Fruit fly (Drosophila melanogaster) whole organism: ENCODE results near the gene CG2225.

Experiments used
- CG8478 ChIP-seq: fragments of >200 bp; optimal IDR thresholded peaks from 2 replicates; lab custom pipeline; 2018; ENCODE audit warnings: inconsistent platforms
- Dll ChIP-seq: fragments of >200 bp; optimal IDR thresholded peaks from 2 replicates; lab custom pipeline; 2017
- EcR ChIP-seq, 2 experiments: fragments of >200 bp; optimal IDR thresholded peaks; 2 replicates each; lab custom pipeline; 2017; ENCODE audit warnings: missing biosample characterization in 2 of 2, missing genetic modification characterization in 2 of 2, missing genetic modification reagents in 2 of 2
- pan ChIP-seq: fragments of >200 bp; optimal IDR thresholded peaks from 2 replicates; lab custom pipeline; 2017
- psq ChIP-seq: fragments of >200 bp; optimal IDR thresholded peaks from 2 replicates; lab custom pipeline; 2017
- usp ChIP-seq: fragments of >200 bp; optimal IDR thresholded peaks from 2 replicates; lab custom pipeline; 2017; ENCODE audit warnings: missing biosample characterization, missing genetic modification characterization, mixed read lengths

Gene CG2225

DNA sequence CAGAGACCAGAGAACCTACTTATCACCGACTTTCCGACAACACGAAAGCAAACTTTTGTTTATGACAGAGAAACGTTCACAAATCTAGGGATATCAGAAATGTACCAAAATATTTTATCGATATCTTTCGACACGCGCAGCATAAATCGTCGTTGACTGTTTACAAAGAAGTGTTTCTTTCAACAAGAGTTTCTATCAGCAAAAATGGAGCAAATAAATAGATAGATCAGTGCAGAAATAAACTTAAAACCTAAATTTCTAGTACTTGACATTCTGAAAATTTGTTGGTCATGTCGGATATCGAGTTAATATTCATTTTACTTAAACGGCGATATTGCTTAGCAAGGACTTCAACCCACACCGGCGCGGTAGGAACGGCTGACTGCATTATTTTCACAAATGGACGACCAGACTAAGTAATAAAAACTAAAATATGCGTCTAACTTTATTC is at the start of gene CG2225:
Gene CG2225 (minus strand): TSS at position 51 of the 451 bp plus-strand sequence.
- TF ChIP-seq Dll = no peak
- TF ChIP-seq pan = no peak
- TF ChIP-seq psq = no peak
- no peak for TF ChIP-seq usp (GFP tag; lab: Kevin White, UChicago)
- no peak for TF ChIP-seq EcR (GFP tag; optimal IDR thresholded peaks at IDR 0.05; lab: Kevin White, UChicago)
- no peak for TF ChIP-seq CG8478 (lab: Kevin White, UChicago)

DNA sequence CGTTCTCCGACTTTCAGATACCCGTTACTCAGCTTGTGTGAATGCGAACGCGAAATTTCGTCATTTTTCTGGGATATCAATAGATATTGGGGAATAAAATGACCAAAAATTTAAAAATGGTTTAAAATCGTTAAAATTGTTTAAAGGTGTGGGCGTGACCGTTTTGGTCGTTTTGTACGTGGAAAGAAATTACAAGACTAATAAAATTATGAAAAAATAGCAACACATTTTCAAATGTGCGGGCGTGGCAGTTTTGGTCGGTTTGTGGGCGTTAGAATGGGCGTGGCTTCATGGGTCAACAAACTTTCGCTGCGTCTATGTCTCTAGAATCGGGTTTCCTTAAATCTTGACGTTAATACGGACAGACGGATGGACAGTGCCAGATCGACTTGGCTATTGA is 48.8 kb upstream of the CG2225 start:
- no peak for TF ChIP-seq EcR (GFP tag; optimal IDR thresholded peaks at IDR 0.05; lab: Kevin White, UChicago)
- no peak for TF ChIP-seq usp (GFP tag; lab: Kevin White, UChicago)
- TF ChIP-seq CG8478 (lab: Kevin White, UChicago) = no peak
- no peak for TF ChIP-seq pan
- TF ChIP-seq psq = no peak
- no peak for TF ChIP-seq Dll

DNA sequence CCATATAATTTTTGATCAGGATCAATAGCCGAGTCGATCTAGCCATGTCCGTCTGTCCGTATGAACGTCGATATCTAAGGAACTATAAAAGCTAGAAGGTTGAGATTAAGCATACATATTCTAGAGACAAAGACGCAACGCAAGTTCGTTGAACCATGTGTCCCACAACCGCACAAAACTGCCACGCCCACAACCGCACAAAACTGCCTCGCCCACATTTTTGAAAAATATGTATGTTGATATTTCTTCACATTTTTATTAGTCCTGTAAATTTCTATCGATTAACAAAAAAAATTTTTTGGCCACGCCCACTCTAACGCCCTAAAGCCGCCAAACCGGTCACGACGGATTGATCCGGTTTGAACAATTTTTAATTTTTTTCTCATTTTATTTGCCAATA is 12.0 kb upstream of the CG2225 start:
- TF ChIP-seq usp (GFP tag; lab: Kevin White, UChicago) (no peak), pan (no peak), Dll (no peak), CG8478 (lab: Kevin White, UChicago) (no peak), EcR (GFP tag; optimal IDR thresholded peaks at IDR 0.05; lab: Kevin White, UChicago) (no peak), psq (no peak)

DNA sequence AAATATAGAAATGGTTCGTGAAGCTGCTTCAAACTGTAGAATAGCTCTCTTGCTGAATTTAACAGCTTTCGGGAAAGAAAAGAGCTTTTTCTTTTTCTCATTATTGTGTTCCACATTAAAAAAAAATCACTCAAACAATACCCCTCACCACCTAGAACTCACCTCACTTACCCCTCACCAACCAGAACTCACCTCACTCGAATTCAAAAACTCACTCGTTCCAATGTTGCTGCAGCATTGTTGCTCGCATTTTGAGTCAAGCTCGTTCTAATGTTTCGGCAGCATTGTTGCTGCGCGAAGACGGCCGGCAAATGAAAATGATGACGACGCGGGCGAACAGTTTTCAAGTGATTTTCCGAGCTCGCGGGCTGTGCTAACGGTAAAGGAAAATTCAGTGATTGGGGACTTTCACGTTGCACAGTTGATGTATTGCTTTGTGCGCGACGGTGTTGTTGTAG is 6.5 kb upstream of the CG2225 start, which contains the start of gene nolo:
Gene nolo (plus strand): TSS at position 339 of the 458 bp plus-strand sequence.
- TF ChIP-seq usp (GFP tag; lab: Kevin White, UChicago) (no peak), psq (no peak), CG8478 (lab: Kevin White, UChicago) (no peak), EcR (GFP tag; optimal IDR thresholded peaks at IDR 0.05; lab: Kevin White, UChicago) (no peak), Dll (no peak), pan (no peak)

DNA sequence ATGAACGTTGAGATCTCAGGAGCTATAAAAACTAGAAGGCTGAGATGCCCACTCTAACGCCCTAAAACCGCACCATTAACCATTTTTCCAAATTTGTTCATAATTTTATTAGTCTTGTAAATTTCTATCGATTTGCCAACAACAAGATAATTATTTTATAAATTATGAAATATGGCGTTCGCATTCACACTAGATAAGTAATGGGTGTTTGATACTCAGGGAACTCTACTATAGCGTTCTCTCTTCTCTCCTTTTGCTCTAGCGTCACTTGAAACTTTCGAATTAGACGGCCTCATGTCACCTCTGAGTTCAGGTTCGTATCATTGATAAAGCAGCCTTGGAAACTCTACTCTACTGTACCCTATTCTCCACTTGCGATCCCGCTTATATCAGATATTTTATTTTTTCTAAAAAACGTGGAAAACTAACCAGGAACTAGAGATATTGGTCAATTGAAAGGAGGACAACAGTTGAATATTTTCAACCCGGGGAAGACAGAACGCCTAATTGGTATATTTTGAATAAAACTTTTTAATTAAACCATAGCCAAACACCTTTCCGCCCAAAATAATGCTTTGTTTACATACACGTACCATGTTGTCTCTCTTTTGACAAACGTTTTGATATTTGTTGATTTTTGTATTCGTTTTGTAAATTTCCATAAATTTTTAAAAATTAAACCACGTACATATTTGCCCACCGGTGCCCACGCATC is 5.9 kb upstream of the CG2225 start:
- TF ChIP-seq EcR (GFP tag; optimal IDR thresholded peaks at IDR 0.05; lab: Kevin White, UChicago) = no peak
- no peak for TF ChIP-seq CG8478 (lab: Kevin White, UChicago)
- TF ChIP-seq Dll = no peak
- no peak for TF ChIP-seq usp (GFP tag; lab: Kevin White, UChicago)
- TF ChIP-seq pan = no peak
- TF ChIP-seq psq = no peak

DNA sequence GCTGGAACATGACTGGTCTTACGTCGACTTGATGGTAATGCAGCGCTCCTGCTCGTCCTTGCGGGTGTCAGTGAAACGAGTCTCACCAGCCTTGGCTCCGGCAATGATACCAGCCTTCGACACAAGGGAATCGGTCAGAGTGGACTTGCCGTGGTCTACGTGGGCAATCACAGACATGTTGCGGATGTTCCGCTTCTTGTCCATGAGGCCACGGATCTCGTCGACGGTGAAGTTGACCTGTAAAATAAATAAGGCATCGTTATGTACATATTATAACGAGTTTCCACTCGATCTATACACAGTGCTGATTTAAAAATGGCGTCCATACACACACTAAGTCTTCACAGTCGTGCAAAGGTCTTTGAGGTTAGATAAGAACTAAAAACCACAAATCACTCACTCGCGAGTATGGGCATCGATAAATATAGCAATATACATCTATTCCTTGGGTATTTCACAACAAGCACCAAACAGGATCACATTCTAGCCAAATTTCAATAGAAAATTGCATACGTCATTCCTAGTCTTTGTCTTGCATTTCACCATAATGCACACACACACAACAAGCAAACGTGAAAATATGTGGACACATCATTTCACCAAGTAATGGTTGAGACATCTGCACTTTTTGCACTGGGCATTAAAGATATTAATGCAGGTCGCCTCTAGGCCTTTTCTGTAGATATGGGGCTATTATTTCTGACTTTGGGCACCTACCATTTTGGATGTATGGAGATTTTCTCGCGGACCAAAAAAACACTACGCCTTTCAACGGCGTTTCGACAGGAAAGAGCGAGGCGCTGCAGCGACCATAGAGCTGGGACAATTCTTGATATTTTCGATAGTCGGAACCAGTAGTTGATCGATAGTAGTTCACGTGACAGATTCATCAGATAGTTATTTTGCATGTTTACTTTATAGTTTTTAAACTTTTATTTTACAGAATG is 4.3 kb upstream of the CG2225 start, which contains the start of gene eEF2:
Gene eEF2 (minus strand): TSS at position 843 of the 947 bp plus-strand sequence.
- TF ChIP-seq Dll = no peak
- no peak for TF ChIP-seq CG8478 (lab: Kevin White, UChicago)
- TF ChIP-seq psq = no peak
- TF ChIP-seq EcR (GFP tag; optimal IDR thresholded peaks at IDR 0.05; lab: Kevin White, UChicago) = no peak
- no peak for TF ChIP-seq pan
- TF ChIP-seq usp (GFP tag; lab: Kevin White, UChicago) = no peak

DNA sequence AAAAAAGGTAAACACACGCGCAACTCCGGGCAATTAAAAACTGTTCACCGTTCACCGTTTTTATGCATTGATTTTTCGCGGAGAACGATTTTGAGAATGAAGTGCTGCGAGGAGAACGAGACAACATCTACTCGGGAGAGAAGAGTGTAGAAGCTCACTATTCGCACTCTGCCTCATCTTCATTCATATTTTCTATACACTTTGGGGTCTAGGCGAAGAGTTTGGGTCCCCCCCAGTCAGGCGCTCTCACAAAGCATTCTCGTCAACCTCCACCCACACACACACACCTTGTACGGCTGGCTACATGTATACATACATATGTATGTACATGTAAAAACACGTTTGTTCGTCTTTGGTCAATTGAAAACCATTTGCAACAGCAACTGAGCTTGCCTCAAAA is 774 bp downstream of the CG2225 start:
- no peak for TF ChIP-seq psq
- no peak for TF ChIP-seq EcR (GFP tag; optimal IDR thresholded peaks at IDR 0.05; lab: Kevin White, UChicago)
- no peak for TF ChIP-seq CG8478 (lab: Kevin White, UChicago)
- no peak for TF ChIP-seq pan
- no peak for TF ChIP-seq Dll
- TF ChIP-seq usp (GFP tag; lab: Kevin White, UChicago) = no peak

DNA sequence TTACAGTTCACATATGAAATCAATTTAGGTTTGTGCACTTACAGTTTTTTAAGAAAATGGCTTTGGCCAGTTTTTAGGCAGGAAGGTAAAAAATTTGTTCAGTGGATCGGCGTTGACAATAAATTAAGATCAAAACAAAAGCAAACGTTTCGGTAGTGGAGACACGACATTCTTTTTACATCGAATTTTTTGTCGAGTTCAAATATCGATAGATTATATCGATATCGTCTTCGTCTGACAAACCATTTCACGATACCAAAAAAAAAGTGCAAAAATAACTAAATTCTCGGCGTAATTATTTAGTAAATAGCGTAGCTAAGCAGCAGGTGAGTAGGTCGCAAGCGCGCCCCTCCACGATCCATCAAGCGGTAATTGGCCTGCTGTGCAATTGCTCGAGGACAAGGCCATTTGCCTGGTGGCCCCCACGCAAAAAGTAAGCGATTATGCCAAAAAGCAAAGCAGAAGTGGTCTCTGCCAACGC is 18.8 kb downstream of the CG2225 start, which contains the start of gene Cul2:
Gene Cul2 (plus strand): TSS at position 207 of the 481 bp plus-strand sequence.
- TF ChIP-seq EcR (GFP tag; optimal IDR thresholded peaks at IDR 0.05; lab: Kevin White, UChicago) = no peak
- no peak for TF ChIP-seq usp (GFP tag; lab: Kevin White, UChicago)
- no peak for TF ChIP-seq Dll
- no peak for TF ChIP-seq psq
- TF ChIP-seq CG8478 (lab: Kevin White, UChicago) = no peak
- no peak for TF ChIP-seq pan

DNA sequence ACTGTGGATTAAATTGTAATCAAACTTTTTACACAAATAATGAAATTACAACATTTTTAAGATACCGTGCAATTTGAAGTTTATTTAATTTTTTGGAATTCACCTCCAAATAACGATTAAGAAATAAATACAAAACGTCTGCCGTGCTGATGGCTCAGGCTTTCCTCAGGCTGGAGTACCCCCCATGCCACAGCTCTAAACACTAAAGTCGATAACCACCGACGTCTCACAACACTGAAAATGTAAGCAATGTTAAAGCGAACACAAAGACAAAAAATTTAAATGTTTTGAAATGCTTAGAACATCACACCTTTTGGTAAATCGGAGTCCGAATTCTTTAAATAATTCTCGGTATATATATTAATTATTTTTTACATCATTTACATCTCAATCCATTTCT is 19.9 kb downstream of the CG2225 start:
- TF ChIP-seq pan = no peak
- no peak for TF ChIP-seq usp (GFP tag; lab: Kevin White, UChicago)
- no peak for TF ChIP-seq CG8478 (lab: Kevin White, UChicago)
- no peak for TF ChIP-seq Dll
- no peak for TF ChIP-seq EcR (GFP tag; optimal IDR thresholded peaks at IDR 0.05; lab: Kevin White, UChicago)
- no peak for TF ChIP-seq psq

DNA sequence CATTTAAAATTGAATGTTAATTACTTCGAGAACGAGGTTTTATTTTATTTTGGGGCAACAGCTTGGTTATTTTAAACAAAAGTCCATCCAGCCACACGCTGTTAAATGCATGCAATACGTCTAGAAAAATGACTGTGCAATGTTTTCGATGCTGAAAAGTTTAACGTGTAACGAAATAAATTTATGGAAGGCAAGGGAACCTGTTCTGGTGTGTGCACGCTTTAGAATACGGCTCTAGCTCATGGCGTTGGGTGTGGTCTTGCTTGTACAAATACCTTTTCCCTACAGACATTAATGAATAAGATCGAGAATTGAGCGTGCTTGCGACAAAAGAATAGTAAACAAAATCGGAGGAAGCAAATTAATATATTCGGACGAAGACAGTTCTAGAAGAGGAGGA is 28.6 kb downstream of the CG2225 start:
- TF ChIP-seq psq = no peak
- no peak for TF ChIP-seq usp (GFP tag; lab: Kevin White, UChicago)
- TF ChIP-seq Dll = no peak
- no peak for TF ChIP-seq pan
- no peak for TF ChIP-seq EcR (GFP tag; optimal IDR thresholded peaks at IDR 0.05; lab: Kevin White, UChicago)
- no peak for TF ChIP-seq CG8478 (lab: Kevin White, UChicago)

DNA sequence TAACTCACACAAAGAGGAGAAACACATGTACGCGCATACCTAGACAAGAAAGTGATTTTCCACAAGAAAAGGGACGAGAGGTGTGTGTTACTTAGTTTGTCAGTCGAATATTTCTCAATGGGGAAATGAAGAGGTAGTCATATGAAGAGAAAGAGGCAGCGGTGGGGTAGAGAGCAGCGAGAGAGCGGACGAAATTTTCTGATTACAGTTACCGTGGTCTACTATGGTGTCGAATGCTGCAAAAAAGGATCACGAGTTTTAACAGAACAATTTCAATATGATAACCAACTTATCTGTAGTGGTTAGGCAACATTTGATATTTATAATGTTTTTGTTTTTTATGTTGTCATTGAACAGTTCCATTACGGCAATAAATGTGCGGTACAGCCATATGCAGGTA is 44.4 kb downstream of the CG2225 start:
- TF ChIP-seq pan = no peak
- no peak for TF ChIP-seq usp (GFP tag; lab: Kevin White, UChicago)
- no peak for TF ChIP-seq EcR (GFP tag; optimal IDR thresholded peaks at IDR 0.05; lab: Kevin White, UChicago)
- no peak for TF ChIP-seq psq
- no peak for TF ChIP-seq Dll
- no peak for TF ChIP-seq CG8478 (lab: Kevin White, UChicago)
